Worm (Caenorhabditis elegans): ENCODE data around the gene rpl-32.
A peak's percentile ranks its signal among the peaks of the same experiment; 100 is the strongest.

Gene rpl-32

DNA sequence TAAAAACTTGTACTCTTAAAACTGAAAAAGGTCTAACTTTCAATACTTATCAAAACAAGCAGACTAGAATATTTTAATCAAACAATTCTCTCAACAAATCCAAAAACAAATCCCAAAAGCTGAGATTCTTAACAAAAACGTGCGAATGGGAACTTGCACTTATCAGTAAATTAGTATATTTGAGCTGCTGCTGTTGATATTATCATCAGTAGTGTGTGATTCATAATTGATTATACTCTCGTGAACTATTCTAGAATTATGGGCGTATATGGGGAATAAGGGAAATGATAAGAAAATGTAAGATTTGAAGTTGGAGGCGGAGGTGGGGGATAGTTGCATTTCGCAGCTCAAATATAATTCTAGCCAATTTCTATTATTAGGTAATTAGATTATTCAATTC is 42.7 kb downstream of the rpl-32 start:
- TF ChIP-seq zip-2 (tag; optimal IDR thresholded peaks at IDR 0.05) (no peak), arid-1 (GFP tag; conservative IDR thresholded peaks at IDR 0.05) (no peak), duxl-1 (tag; optimal IDR thresholded peaks at IDR 0.05; ENCODE audit: poor library complexity) (no peak)

DNA sequence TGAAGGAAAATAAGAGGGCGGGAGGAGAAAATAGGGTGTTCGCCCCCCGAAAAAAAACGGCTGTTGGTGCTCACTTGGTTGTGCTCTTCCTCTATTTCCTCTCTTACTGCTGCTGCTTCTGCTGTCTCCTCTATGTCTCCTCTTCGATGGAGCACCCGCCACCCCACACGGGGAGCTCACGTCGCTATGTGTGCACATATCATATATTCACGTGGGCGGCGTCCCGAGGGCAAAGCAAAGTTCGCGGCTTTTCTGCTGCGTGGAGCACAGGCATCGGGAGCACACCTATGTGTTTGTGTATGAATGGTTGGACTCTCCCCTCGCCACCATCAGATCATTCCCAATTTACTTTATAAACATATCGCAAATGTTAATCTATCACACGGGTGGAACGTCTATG is 43.5 kb downstream of the rpl-32 start:
- TF ChIP-seq ZK337.2 (GFP tag; IDR thresholded peaks at IDR 0.05) (no peak), rbr-2 (tag; optimal IDR thresholded peaks at IDR 0.05) (no peak), mxl-3 (GFP tag; optimal IDR thresholded peaks at IDR 0.05) (peak; percentile 65), mdt-29 (GFP tag; IDR thresholded peaks at IDR 0.05) (no peak), dmd-6 (GFP tag; IDR thresholded peaks at IDR 0.05) (peak; percentile 34), hlh-11 (tag; optimal IDR thresholded peaks at IDR 0.05) (peak; percentile 63), ZK546.5 (tag; optimal IDR thresholded peaks at IDR 0.05) (no peak), hmg-1.1 (GFP tag; IDR thresholded peaks at IDR 0.05) (peak; percentile 74), nhr-11 (tag; optimal IDR thresholded peaks at IDR 0.05) (peak; percentile 5), F44E2.7 (GFP tag; IDR thresholded peaks at IDR 0.05) (no peak), set-16 (GFP tag; IDR thresholded peaks at IDR 0.05) (peak; percentile 72), mdl-1 (tag; optimal IDR thresholded peaks at IDR 0.05) (peak in 1 of 2 experiments; percentile 54), mep-1 (tag; optimal IDR thresholded peaks at IDR 0.05) (peak; percentile 36), lin-1 (GFP tag; IDR thresholded peaks at IDR 0.05) (no peak), attf-4 (tag; optimal IDR thresholded peaks at IDR 0.05) (no peak), ceh-20 (GFP tag; IDR thresholded peaks at IDR 0.05) (0 out of 2 replicates have a peak, but pooled peaks have one; percentile 42), dmd-9 (GFP tag; IDR thresholded peaks at IDR 0.05) (0 out of 2 replicates have a peak, but pooled peaks have one; percentile 19), hif-1 (tag; optimal IDR thresholded peaks at IDR 0.05) (peak in 1 of 2 experiments; percentile 28), hlh-30 (tag; optimal IDR thresholded peaks at IDR 0.05; ENCODE audit: insufficient read depth) (peak; percentile 94), ctbp-1 (GFP tag; IDR thresholded peaks at IDR 0.05) (0 out of 2 replicates have a peak, but pooled peaks have one; percentile 20), mes-2 (tag; optimal IDR thresholded peaks at IDR 0.05; ENCODE audit: poor library complexity, severe bottlenecking) (peak; percentile 21), T26A8.4 (GFP tag; IDR thresholded peaks at IDR 0.05) (no peak), Y75B8A.6 (GFP tag; IDR thresholded peaks at IDR 0.05) (no peak), jun-1 (tag; optimal IDR thresholded peaks at IDR 0.05) (no peak)

DNA sequence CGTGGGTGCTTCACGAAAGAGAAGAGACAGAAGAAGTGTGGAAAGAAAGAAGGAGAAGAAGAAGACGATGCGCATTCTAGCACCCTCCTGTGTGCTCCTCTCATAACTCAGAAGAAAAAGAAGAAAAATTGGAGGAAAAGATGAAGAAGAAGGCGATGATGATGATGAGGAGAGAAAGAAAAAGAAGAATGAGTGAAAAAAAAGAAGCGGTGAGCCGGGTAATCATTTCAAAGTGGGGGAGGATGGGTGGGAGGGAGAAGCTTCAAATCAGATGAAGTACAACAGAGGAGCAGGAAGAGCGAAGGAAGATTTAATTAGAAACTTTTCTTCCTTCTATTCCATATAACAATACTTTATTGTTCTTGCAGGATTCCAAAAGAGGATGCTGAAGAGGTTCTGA is 46.2 kb downstream of the rpl-32 start:
- TF ChIP-seq tra-1 (GFP tag; IDR thresholded peaks at IDR 0.05) (no peak), sdz-12 (GFP tag; optimal IDR thresholded peaks at IDR 0.05) (no peak), ctbp-1 (GFP tag; IDR thresholded peaks at IDR 0.05) (peak; percentile 57; the same call in 1 of the 2 replicates), nhr-102 (tag; optimal IDR thresholded peaks at IDR 0.05) (no peak), egl-43 (GFP tag; IDR thresholded peaks at IDR 0.05) (no peak), spr-3 (GFP tag; optimal IDR thresholded peaks at IDR 0.05) (no peak), unc-62 (GFP tag; optimal IDR thresholded peaks at IDR 0.05 in 1 of 2) (peak in 1 of 2 experiments; percentile 55), unc-62 (tag; optimal IDR thresholded peaks at IDR 0.05) (no peak), saeg-2 (GFP tag; IDR thresholded peaks at IDR 0.05) (no peak), nhr-76 (tag; optimal IDR thresholded peaks at IDR 0.05) (no peak), fkh-10 (GFP tag; optimal IDR thresholded peaks at IDR 0.05) (peak; percentile 9), dmd-9 (GFP tag; IDR thresholded peaks at IDR 0.05) (no peak), hlh-11 (tag; optimal IDR thresholded peaks at IDR 0.05) (no peak), unc-39 (tag; optimal IDR thresholded peaks at IDR 0.05) (no peak), dmd-6 (GFP tag; IDR thresholded peaks at IDR 0.05) (no peak), R02D3.7 (tag; optimal IDR thresholded peaks at IDR 0.05) (no peak), Y5F2A.4 (GFP tag; optimal IDR thresholded peaks at IDR 0.05) (no peak), mes-2 (tag; optimal IDR thresholded peaks at IDR 0.05; ENCODE audit: poor library complexity, severe bottlenecking) (no peak), pqm-1 (tag; optimal IDR thresholded peaks at IDR 0.05) (no peak), daf-8 (GFP tag; IDR thresholded peaks at IDR 0.05) (no peak), aha-1 (tag) (peak; percentile 65), mxl-3 (GFP tag; optimal IDR thresholded peaks at IDR 0.05) (no peak), skn-1 (tag; optimal IDR thresholded peaks at IDR 0.05) (no peak), T26A8.4 (GFP tag; IDR thresholded peaks at IDR 0.05) (no peak), lsy-2 (tag; optimal IDR thresholded peaks at IDR 0.05) (peak in 1 of 2 experiments; percentile 2), daf-12 (tag; optimal IDR thresholded peaks at IDR 0.05) (no peak), zag-1 (tag; optimal IDR thresholded peaks at IDR 0.05) (no peak), hif-1 (tag; optimal IDR thresholded peaks at IDR 0.05) (no peak), ces-1 (GFP tag; optimal IDR thresholded peaks at IDR 0.05) (no peak), nhr-11 (tag; optimal IDR thresholded peaks at IDR 0.05) (no peak)

Data from whole organism, L4 larva.